Worm (Caenorhabditis elegans) whole organism, L3 larva: Measurements from ENCODE around the gene luc-7L3.

Source experiments
- R02D3.7 ChIP-seq: fragments of 150-350 bp; optimal IDR thresholded peaks from 2 replicates; lab custom pipeline; 2014; ENCODE audit warnings: missing biosample characterization, missing genetic modification characterization
- ZK546.5 ChIP-seq: sonication (generic microtip); optimal IDR thresholded peaks from 2 replicates; lab custom pipeline; 2017; ENCODE audit warnings: missing biosample characterization, missing genetic modification characterization
- ama-1 ChIP-seq: fragments of 150-350 bp; optimal IDR thresholded peaks from 2 replicates; lab custom pipeline; 2018
- ceh-16 ChIP-seq: sonication (generic microtip); optimal IDR thresholded peaks from 2 replicates; lab custom pipeline; 2017; ENCODE audit warnings: missing biosample characterization, missing genetic modification characterization
- ceh-28 ChIP-seq: fragments of 150-350 bp; optimal IDR thresholded peaks from 2 replicates; lab custom pipeline; 2014; ENCODE audit warnings: missing biosample characterization, missing genetic modification reagents, missing genetic modification characterization
- ceh-82 ChIP-seq: fragments of 150-350 bp; optimal IDR thresholded peaks from 2 replicates; lab custom pipeline; 2014; ENCODE audit warnings: missing biosample characterization, missing genetic modification characterization
- ceh-9 ChIP-seq: sonication (generic microtip); optimal IDR thresholded peaks from 2 replicates; lab custom pipeline; 2018; ENCODE audit warnings: missing biosample characterization, missing genetic modification characterization
- daf-12 ChIP-seq: fragments of 150-350 bp; optimal IDR thresholded peaks from 2 replicates; lab custom pipeline; 2014; ENCODE audit warnings: missing biosample characterization, missing genetic modification reagents, missing genetic modification characterization
- egl-27 ChIP-seq: sonication (generic microtip); optimal IDR thresholded peaks from 4 replicates; lab custom pipeline; 2017; ENCODE audit warnings: missing biosample characterization, missing genetic modification reagents, missing genetic modification characterization
- elt-2 ChIP-seq: sonication (generic microtip); optimal IDR thresholded peaks from 2 replicates; lab custom pipeline; 2016; ENCODE audit warnings: missing genetic modification reagents, mild to moderate bottlenecking, missing genetic modification characterization, missing compliant biosample characterization
- elt-3 ChIP-seq, 3 experiments: fragments of 150-350 bp in 1 of 3; sonication (generic microtip) in 2 of 3; optimal IDR thresholded peaks; 2 replicates in 2 of 3; 4 replicates in 1 of 3; lab custom pipeline; 2014 to 2017; ENCODE audit warnings: missing biosample characterization in 3 of 3, missing genetic modification characterization in 3 of 3
- eor-1 ChIP-seq, 2 experiments: fragments of 150-350 bp; optimal IDR thresholded peaks; 2 replicates each; lab custom pipeline; 2014 to 2018; ENCODE audit warnings: missing biosample characterization in 2 of 2, missing genetic modification characterization in 2 of 2
- fkh-10 ChIP-seq: sonication (generic microtip); optimal IDR thresholded peaks from 2 replicates; lab custom pipeline; 2017; ENCODE audit warnings: missing biosample characterization, missing genetic modification reagents, missing genetic modification characterization
- fkh-2 ChIP-seq: fragments of 150-350 bp; optimal IDR thresholded peaks from 2 replicates; lab custom pipeline; 2014; ENCODE audit warnings: missing biosample characterization, missing genetic modification reagents, missing genetic modification characterization
- hmg-11 ChIP-seq: sonication (generic microtip); optimal IDR thresholded peaks from 2 replicates; lab custom pipeline; 2016; ENCODE audit warnings: missing genetic modification characterization, missing compliant biosample characterization
- jun-1 ChIP-seq: fragments of 150-350 bp; optimal IDR thresholded peaks from 2 replicates; lab custom pipeline; 2014; ENCODE audit warnings: missing biosample characterization, missing genetic modification reagents, missing genetic modification characterization
- lin-15B ChIP-seq: fragments of 150-350 bp; optimal IDR thresholded peaks from 2 replicates; lab custom pipeline; 2014; ENCODE audit warnings: missing biosample characterization, missing genetic modification characterization
- lin-39 ChIP-seq: fragments of 150-350 bp; optimal IDR thresholded peaks from 2 replicates; lab custom pipeline; 2018; ENCODE audit warnings: missing biosample characterization, missing genetic modification reagents, missing genetic modification characterization
- lsy-12 ChIP-seq: sonication (generic microtip); optimal IDR thresholded peaks from 2 replicates; lab custom pipeline; 2016; ENCODE audit warnings: mild to moderate bottlenecking, missing genetic modification characterization, missing compliant biosample characterization
- mml-1 ChIP-seq: fragments of 150-350 bp; sonication (generic microtip); optimal IDR thresholded peaks from 3 replicates; lab custom pipeline; 2014; ENCODE audit warnings: missing biosample characterization, missing genetic modification characterization
- nfya-1 ChIP-seq: sonication (generic microtip); optimal IDR thresholded peaks from 2 replicates; lab custom pipeline; 2017; ENCODE audit warnings: missing genetic modification characterization, mild to moderate bottlenecking, missing compliant biosample characterization, antibody characterized with exemption, moderate library complexity; ENCODE audit not compliant: insufficient read depth
- nhr-11 ChIP-seq: fragments of 150-350 bp; optimal IDR thresholded peaks from 2 replicates; lab custom pipeline; 2014; ENCODE audit warnings: missing biosample characterization, missing genetic modification characterization
- nhr-12 ChIP-seq: fragments of 150-350 bp; optimal IDR thresholded peaks from 2 replicates; lab custom pipeline; 2014; ENCODE audit warnings: missing biosample characterization, missing genetic modification characterization
- nhr-237 ChIP-seq: fragments of 150-350 bp; optimal IDR thresholded peaks from 2 replicates; lab custom pipeline; 2014; ENCODE audit warnings: missing biosample characterization, missing genetic modification characterization
- nhr-25 ChIP-seq: sonication (generic microtip); optimal IDR thresholded peaks from 2 replicates; lab custom pipeline; 2017; ENCODE audit warnings: missing biosample characterization, missing genetic modification characterization
- nhr-28 ChIP-seq: fragments of 150-350 bp; optimal IDR thresholded peaks from 2 replicates; lab custom pipeline; 2014; ENCODE audit warnings: missing biosample characterization, missing genetic modification characterization
- nhr-67 ChIP-seq: fragments of 150-350 bp; optimal IDR thresholded peaks from 2 replicates; lab custom pipeline; 2014; ENCODE audit warnings: missing biosample characterization, missing genetic modification characterization
- nhr-76 ChIP-seq: fragments of 150-350 bp; sonication (generic microtip); optimal IDR thresholded peaks from 5 replicates; lab custom pipeline; 2014; ENCODE audit warnings: missing biosample characterization, missing genetic modification characterization
- nhr-77 ChIP-seq: fragments of 150-350 bp; optimal IDR thresholded peaks from 2 replicates; lab custom pipeline; 2014; ENCODE audit warnings: missing biosample characterization, missing genetic modification characterization
- pha-4 ChIP-seq: fragments of 150-350 bp; optimal IDR thresholded peaks from 2 replicates; lab custom pipeline; 2014; ENCODE audit warnings: missing biosample characterization, missing genetic modification reagents, missing genetic modification characterization
- pqm-1 ChIP-seq: fragments of 150-350 bp; optimal IDR thresholded peaks from 2 replicates; lab custom pipeline; 2017; ENCODE audit warnings: missing biosample characterization, missing genetic modification characterization, inconsistent platforms
- sea-2 ChIP-seq: fragments of 150-350 bp; sonication (generic microtip); optimal IDR thresholded peaks from 4 replicates; lab custom pipeline; 2014; ENCODE audit warnings: missing biosample characterization, missing genetic modification reagents, missing genetic modification characterization
- skn-1 ChIP-seq: fragments of 150-350 bp; optimal IDR thresholded peaks from 2 replicates; lab custom pipeline; 2014; ENCODE audit warnings: missing biosample characterization, missing genetic modification characterization
- snpc-4 ChIP-seq: fragments of 150-350 bp; optimal IDR thresholded peaks from 2 replicates; lab custom pipeline; 2014; ENCODE audit warnings: missing biosample characterization, missing genetic modification characterization
- unc-39 ChIP-seq: sonication (generic microtip); optimal IDR thresholded peaks from 4 replicates; lab custom pipeline; 2017; ENCODE audit warnings: missing biosample characterization, missing genetic modification characterization
- unc-62 ChIP-seq: fragments of 150-350 bp; sonication (generic microtip); optimal IDR thresholded peaks from 4 replicates; lab custom pipeline; 2014; ENCODE audit warnings: missing biosample characterization, missing genetic modification reagents, missing genetic modification characterization
- zag-1 ChIP-seq: fragments of 150-350 bp; optimal IDR thresholded peaks from 2 replicates; lab custom pipeline; 2014; ENCODE audit warnings: missing biosample characterization, missing genetic modification characterization
- ztf-11 ChIP-seq: fragments of 150-350 bp; optimal IDR thresholded peaks from 2 replicates; lab custom pipeline; 2014; ENCODE audit warnings: missing biosample characterization, missing genetic modification characterization
- ztf-4 ChIP-seq: fragments of 150-350 bp; optimal IDR thresholded peaks from 2 replicates; lab custom pipeline; 2014; ENCODE audit warnings: missing biosample characterization, missing genetic modification characterization

Gene luc-7L3

ce11 chrII:116916-117315 is 19.1 kb upstream of the luc-7L3 start, which contains the start of gene srt-54:
Gene srt-54 (plus strand): TSS chrII:117216.
- TF ChIP-seq ceh-9 (tag; lab: Kevin White, UChicago) (no peak), ZK546.5 (tag; lab: Kevin White, UChicago) (no peak), hmg-11 (no peak), nhr-237 (no peak), elt-2 (tag; lab: Kevin White, UChicago) (no peak), lsy-12 (tag; lab: Kevin White, UChicago) (no peak), nfya-1 (no peak), nhr-77 (tag; lab: Kevin White, UChicago) (no peak), ama-1 (lab: Kevin White, UChicago) (no peak), R02D3.7 (tag; lab: Kevin White, UChicago) (no peak), ztf-11 (no peak), snpc-4 (tag; lab: Kevin White, UChicago) (no peak), nhr-67 (tag; lab: Kevin White, UChicago) (no peak), pqm-1 (tag; lab: Kevin White, UChicago) (no peak), ceh-16 (tag; lab: Kevin White, UChicago) (no peak), unc-62 (no peak), nhr-28 (tag; lab: Kevin White, UChicago) (no peak), fkh-10 (GFP tag; lab: Kevin White, UChicago) (no peak)
- TF ChIP-seq, all 47 proteins: peak for 0

ce11 chrII:112231-112630 is 14.4 kb upstream of the luc-7L3 start:
- peak; percentile 15 for TF ChIP-seq elt-2 (tag; lab: Kevin White, UChicago)
- no peak for TF ChIP-seq unc-39 (tag; lab: Kevin White, UChicago)
- peak; percentile 22 for TF ChIP-seq nhr-25
- no peak for TF ChIP-seq skn-1 (tag; lab: Kevin White, UChicago)
- no peak for TF ChIP-seq nhr-28 (tag; lab: Kevin White, UChicago)
- TF ChIP-seq, all 47 proteins: peak for 2

ce11 chrII:111267-111666 is 13.4 kb upstream of the luc-7L3 start, which contains the start of gene C50D2.1:
Gene C50D2.1 (plus strand): TSS chrII:111567.
- TF ChIP-seq ceh-16 (tag; lab: Kevin White, UChicago): no peak
- no peak for TF ChIP-seq mml-1 (tag; lab: Kevin White, UChicago)
- no peak for TF ChIP-seq daf-12
- TF ChIP-seq jun-1 (tag; lab: Kevin White, UChicago): no peak
- TF ChIP-seq nhr-77 (tag; lab: Kevin White, UChicago): no peak
- no peak for TF ChIP-seq unc-62
- TF ChIP-seq nhr-76: no peak
- TF ChIP-seq skn-1 (tag; lab: Kevin White, UChicago): no peak
- no peak for TF ChIP-seq nhr-67 (tag; lab: Kevin White, UChicago)
- no peak for TF ChIP-seq nhr-237
- TF ChIP-seq sea-2 (GFP tag; lab: Kevin White, UChicago): no peak
- no peak for TF ChIP-seq nfya-1
- no peak for TF ChIP-seq eor-1 (tag; optimal IDR thresholded peaks at IDR 0.05; lab: Kevin White, UChicago)
- TF ChIP-seq, all 47 proteins: peak for 0

DNA sequence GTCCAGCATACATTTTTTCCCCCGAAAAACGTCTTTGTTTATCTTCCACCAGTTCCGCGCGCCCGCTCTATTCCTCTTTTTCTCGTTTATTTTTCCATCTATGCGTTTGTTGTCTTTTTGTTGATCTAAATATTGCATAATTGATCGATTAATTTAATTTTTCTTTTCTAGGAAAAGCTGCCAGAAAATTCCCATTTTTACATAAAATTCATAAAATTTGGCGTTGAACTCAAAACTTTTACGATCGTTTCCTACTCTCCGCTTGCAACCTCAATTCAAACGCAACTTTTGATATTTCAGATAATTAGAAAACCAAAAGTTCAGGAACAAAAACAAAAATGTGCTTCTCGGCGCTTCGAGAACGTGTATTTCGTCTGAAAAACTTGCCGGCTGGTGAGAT is 11.0 kb upstream of the luc-7L3 start, which contains the start of gene C50D2.2:
C50D2.2 (plus strand) TSS at position 301 of the 400 bp plus-strand sequence.
- TF ChIP-seq nhr-11 (tag; lab: Kevin White, UChicago) (no peak), nhr-77 (tag; lab: Kevin White, UChicago) (no peak), ceh-28 (tag; lab: Kevin White, UChicago) (no peak), mml-1 (tag; lab: Kevin White, UChicago) (no peak), unc-39 (tag; lab: Kevin White, UChicago) (no peak), nhr-12 (no peak), R02D3.7 (tag; lab: Kevin White, UChicago) (no peak), elt-3 (tag; optimal IDR thresholded peaks at IDR 0.05; lab: Kevin White, UChicago) (no peak), skn-1 (tag; lab: Kevin White, UChicago) (no peak), lin-39 (tag; lab: Kevin White, UChicago) (no peak), eor-1 (tag; optimal IDR thresholded peaks at IDR 0.05; lab: Kevin White, UChicago) (no peak), fkh-2 (no peak), fkh-10 (GFP tag; lab: Kevin White, UChicago) (no peak), snpc-4 (tag; lab: Kevin White, UChicago) (no peak), ceh-9 (tag; lab: Kevin White, UChicago) (no peak)

ce11 chrII:107703-108102 is 9.9 kb upstream of the luc-7L3 start:
- TF ChIP-seq pha-4 (no peak), egl-27 (tag; lab: Kevin White, UChicago) (no peak), nhr-77 (tag; lab: Kevin White, UChicago) (no peak), ceh-82 (tag; lab: Kevin White, UChicago) (no peak), zag-1 (tag; lab: Kevin White, UChicago) (no peak), ama-1 (lab: Kevin White, UChicago) (no peak), ceh-9 (tag; lab: Kevin White, UChicago) (no peak), ztf-4 (tag; lab: Kevin White, UChicago) (no peak), hmg-11 (no peak), nhr-25 (no peak), lin-15B (tag; lab: Kevin White, UChicago) (no peak), fkh-10 (GFP tag; lab: Kevin White, UChicago) (no peak), nhr-237 (no peak)
- TF ChIP-seq, all 47 proteins: peak for 0
